In the genomic region with DNA sequence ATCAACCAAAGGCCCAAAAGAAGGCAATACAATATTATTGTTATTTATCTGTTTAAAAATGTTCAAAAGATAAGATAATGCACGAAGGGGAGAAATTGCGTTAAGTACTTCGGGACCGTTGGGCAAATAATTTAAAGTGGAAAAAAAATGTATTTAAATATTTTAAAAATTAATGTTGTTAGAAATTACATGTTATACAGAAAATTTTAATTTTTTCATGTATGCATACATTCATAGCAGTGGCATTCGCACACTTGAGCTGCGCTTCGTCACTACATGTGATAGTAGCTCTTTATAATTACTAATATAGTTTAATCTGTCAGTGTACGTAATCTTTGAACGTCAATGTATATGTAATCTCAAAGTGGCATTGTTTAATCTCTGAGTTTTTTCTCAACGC, we compare ENCODE assay signal across 1 fruit fly cellular context.
TF ChIP-seq lines count a peak whose summit lies in the region.

No protein-coding gene starts in this region.

TF ChIP-seq in whole organism, embryonic, 481 proteins besides CTCF, POLR2A, EP300 and RAD21 (continued from another document):
- TF ChIP-seq CG16863 (GFP tag; optimal IDR thresholded peaks at IDR 0.05; lab: Kevin White, UChicago) (no peak), Fer1 (GFP tag; optimal IDR thresholded peaks at IDR 0.05; lab: Kevin White, UChicago) (no peak), CG13424 (tag; optimal IDR thresholded peaks at IDR 0.05; lab: Kevin White, UChicago) (no peak), CG5953 (GFP tag; IDR thresholded peaks at IDR 0.05; lab: Robert Waterston, UW) (no peak), phol (tag; optimal IDR thresholded peaks at IDR 0.05; lab: Kevin White, UChicago) (no peak), Deaf1 (tag; optimal IDR thresholded peaks at IDR 0.05; lab: Kevin White, UChicago) (peak; percentile 41), tx (GFP tag; optimal IDR thresholded peaks at IDR 0.05; lab: Kevin White, UChicago) (no peak), vfl (GFP tag; optimal IDR thresholded peaks at IDR 0.05; lab: Kevin White, UChicago) (no peak), CG7556 (GFP tag; optimal IDR thresholded peaks at IDR 0.05; lab: Kevin White, UChicago) (no peak), ssp (GFP tag; IDR thresholded peaks at IDR 0.05; lab: Robert Waterston, UW) (no peak; the same call in 1 of the 2 replicates), CG16815 (GFP tag; optimal IDR thresholded peaks at IDR 0.05; lab: Kevin White, UChicago) (no peak), toy (GFP tag; IDR thresholded peaks at IDR 0.05; lab: Robert Waterston, UW) (peak; percentile 70), CG34224 (GFP tag; IDR thresholded peaks at IDR 0.05; lab: Robert Waterston, UW; ENCODE audit: partially characterized antibody) (no peak), jing (GFP tag; optimal IDR thresholded peaks at IDR 0.05; lab: Kevin White, UChicago) (no peak), BEAF-32 (GFP tag; optimal IDR thresholded peaks at IDR 0.05; lab: Kevin White, UChicago) (no peak), Vsx1 (GFP tag; optimal IDR thresholded peaks at IDR 0.05; lab: Kevin White, UChicago) (no peak), CG32767 (GFP tag; IDR thresholded peaks at IDR 0.05; lab: Robert Waterston, UW) (no peak), slp2 (GFP tag; optimal IDR thresholded peaks at IDR 0.05; lab: Kevin White, UChicago) (no peak), NC2α (GFP tag; optimal IDR thresholded peaks at IDR 0.05; lab: Kevin White, UChicago) (no peak), CG6854 (GFP tag; optimal IDR thresholded peaks at IDR 0.05; lab: Kevin White, UChicago) (no peak), ken (GFP tag; IDR thresholded peaks at IDR 0.05; lab: Robert Waterston, UW) (no peak), tll (GFP tag; optimal IDR thresholded peaks at IDR 0.05; lab: Kevin White, UChicago) (no peak), yki (optimal IDR thresholded peaks at IDR 0.05; lab: Kevin White, UChicago) (no peak), cad (GFP tag; optimal IDR thresholded peaks at IDR 0.05; lab: Kevin White, UChicago) (no peak), zfh1 (GFP tag; IDR thresholded peaks at IDR 0.05; lab: Robert Waterston, UW) (peak; percentile 53; the same call in 1 of the 3 replicates), CG11456 (GFP tag; IDR thresholded peaks at IDR 0.05; lab: Robert Waterston, UW) (peak; percentile 88), pzg (GFP tag; optimal IDR thresholded peaks at IDR 0.05; lab: Kevin White, UChicago) (no peak), CG13287 (GFP tag; IDR thresholded peaks at IDR 0.05; lab: Robert Waterston, UW; ENCODE audit: partially characterized antibody) (no peak), CG17912 (GFP tag; optimal IDR thresholded peaks at IDR 0.05; lab: Kevin White, UChicago) (no peak), Hmx (GFP tag; optimal IDR thresholded peaks at IDR 0.05; lab: Kevin White, UChicago) (no peak), Dip2 (GFP tag; IDR thresholded peaks at IDR 0.05; lab: Robert Waterston, UW) (no peak), CG13123 (GFP tag; optimal IDR thresholded peaks at IDR 0.05; lab: Kevin White, UChicago) (no peak), Sox102F (GFP tag; optimal IDR thresholded peaks at IDR 0.05; lab: Kevin White, UChicago) (no peak), CG6689 (GFP tag; IDR thresholded peaks at IDR 0.05; lab: Robert Waterston, UW) (peak; percentile 55), jigr1 (GFP tag; IDR thresholded peaks at IDR 0.05; lab: Robert Waterston, UW) (peak; percentile 34; the same call in 1 of the 3 replicates), MESR4 (GFP tag; optimal IDR thresholded peaks at IDR 0.05; lab: Kevin White, UChicago) (no peak), CG3065 (GFP tag; optimal IDR thresholded peaks at IDR 0.05; lab: Kevin White, UChicago) (no peak), CoRest (tag; optimal IDR thresholded peaks at IDR 0.05; lab: Kevin White, UChicago) (no peak), CG10565 (GFP tag; optimal IDR thresholded peaks at IDR 0.05; lab: Kevin White, UChicago) (no peak), Max (GFP tag; optimal IDR thresholded peaks at IDR 0.05; lab: Kevin White, UChicago) (no peak), lbe (GFP tag; optimal IDR thresholded peaks at IDR 0.05; lab: Kevin White, UChicago) (no peak), fd3F (GFP tag; optimal IDR thresholded peaks at IDR 0.05; lab: Kevin White, UChicago) (no peak), Nf-YA (GFP tag; IDR thresholded peaks at IDR 0.05; lab: Robert Waterston, UW) (no peak), mam (GFP tag; optimal IDR thresholded peaks at IDR 0.05; lab: Kevin White, UChicago) (no peak), tin (GFP tag; optimal IDR thresholded peaks at IDR 0.05; lab: Kevin White, UChicago) (no peak), C15 (GFP tag; IDR thresholded peaks at IDR 0.05; lab: Robert Waterston, UW) (0 out of 3 replicates have a peak, but pooled peaks have one; percentile 9), lilli (GFP tag; optimal IDR thresholded peaks at IDR 0.05; lab: Kevin White, UChicago) (no peak), CkIIα-i1 (GFP tag; IDR thresholded peaks at IDR 0.05; lab: Robert Waterston, UW) (no peak), CG14860 (GFP tag; IDR thresholded peaks at IDR 0.05; lab: Robert Waterston, UW; ENCODE audit: partially characterized antibody) (no peak), croc (GFP tag; conservative IDR thresholded peaks at IDR 0.05; lab: Robert Waterston, UW) (no peak), Asciz (GFP tag; optimal IDR thresholded peaks at IDR 0.05; lab: Kevin White, UChicago) (no peak), CG11560 (tag; IDR thresholded peaks at IDR 0.05; lab: Robert Waterston, UW) (peak; percentile 51; the same call in 1 of the 3 replicates), ranshi (GFP tag; IDR thresholded peaks at IDR 0.05; lab: Robert Waterston, UW) (peak; percentile 78; the same call in 1 of the 2 replicates), CG7745 (tag; optimal IDR thresholded peaks at IDR 0.05; lab: Kevin White, UChicago) (no peak), CG10654 (GFP tag; optimal IDR thresholded peaks at IDR 0.05; lab: Kevin White, UChicago) (no peak), CG10147 (GFP tag; optimal IDR thresholded peaks at IDR 0.05; lab: Kevin White, UChicago) (no peak), H15 (GFP tag; IDR thresholded peaks at IDR 0.05; lab: Robert Waterston, UW) (peak; percentile 67; the same call in 2 of the 3 replicates), vvl (GFP tag; IDR thresholded peaks at IDR 0.05; lab: Robert Waterston, UW) (peak; percentile 81; the same call in 1 of the 2 replicates), CG2199 (GFP tag; IDR thresholded peaks at IDR 0.05; lab: Robert Waterston, UW) (no peak), CG11398 (GFP tag; optimal IDR thresholded peaks at IDR 0.05; lab: Kevin White, UChicago) (no peak), sens (GFP tag; lab: Kevin White, UChicago) (peak; percentile 62), E2f2 (GFP tag; IDR thresholded peaks at IDR 0.05; lab: Robert Waterston, UW) (no peak), CG9876 (GFP tag; optimal IDR thresholded peaks at IDR 0.05; lab: Kevin White, UChicago) (no peak), lab (GFP tag; optimal IDR thresholded peaks at IDR 0.05; lab: Kevin White, UChicago) (peak; percentile 62), Med (GFP tag; lab: Kevin White, UChicago) (peak; percentile 23), CG6272 (GFP tag; IDR thresholded peaks at IDR 0.05; lab: Robert Waterston, UW) (peak; percentile 89), Poxn (GFP tag; IDR thresholded peaks at IDR 0.05; lab: Robert Waterston, UW) (no peak), CG10274 (GFP tag; optimal IDR thresholded peaks at IDR 0.05; lab: Kevin White, UChicago) (no peak), tap (tag; optimal IDR thresholded peaks at IDR 0.05; lab: Kevin White, UChicago) (no peak)
